ENCODE assay signal across 1 fruit fly cellular context in the genomic region with DNA sequence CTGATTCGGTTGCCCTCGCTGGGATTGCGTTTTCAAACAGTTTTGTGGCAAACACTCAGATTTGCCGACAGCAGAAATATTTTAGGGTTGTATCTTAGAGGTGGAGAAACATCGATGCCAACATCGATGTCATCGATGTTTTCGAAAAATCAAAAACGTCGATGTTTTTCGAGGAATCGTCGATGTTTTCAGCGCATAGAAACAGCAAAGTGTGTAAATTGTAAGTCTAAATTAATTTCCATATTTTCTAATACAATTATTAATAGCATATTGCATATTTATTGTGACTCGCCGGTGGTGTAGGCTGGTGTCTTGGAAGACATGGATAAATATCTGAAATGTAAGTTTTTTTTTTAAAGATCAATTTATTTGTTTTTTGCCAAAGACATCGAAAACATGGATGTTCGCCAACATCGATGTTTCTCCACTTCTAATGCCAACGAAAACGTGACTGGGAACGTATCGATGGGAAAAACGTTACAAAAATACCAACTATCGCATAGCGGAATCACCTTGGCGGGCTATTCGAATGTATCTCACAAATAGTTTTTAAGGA.
TF ChIP-seq lines count a peak whose summit lies in the region.

TSS of gene TM9SF3 (minus strand) at position 120 of the 556 bp plus-strand sequence.

TF ChIP-seq in whole organism, embryonic, 481 proteins besides CTCF, POLR2A, EP300 and RAD21 (continued from another document):
- TF ChIP-seq zen2 (GFP tag; IDR thresholded peaks at IDR 0.05; lab: Robert Waterston, UW; ENCODE audit: partially characterized antibody) (peak; percentile 81), Atf6 (GFP tag; IDR thresholded peaks at IDR 0.05; lab: Robert Waterston, UW) (0 out of 2 replicates have a peak, but pooled peaks have one; percentile 14), CG31441 (GFP tag; IDR thresholded peaks at IDR 0.05; lab: Robert Waterston, UW) (peak; percentile 87), MBD-R2 (GFP tag; IDR thresholded peaks at IDR 0.05; lab: Robert Waterston, UW) (peak; percentile 69), stwl (tag; optimal IDR thresholded peaks at IDR 0.05; lab: Kevin White, UChicago) (peak; percentile 39), CG7745 (tag; optimal IDR thresholded peaks at IDR 0.05; lab: Kevin White, UChicago) (no peak), NFAT (GFP tag; IDR thresholded peaks at IDR 0.05; lab: Robert Waterston, UW) (0 out of 2 replicates have a peak, but pooled peaks have one; percentile 31), CG13775 (GFP tag; optimal IDR thresholded peaks at IDR 0.05; lab: Kevin White, UChicago) (peak; percentile 38), CG14710 (tag; optimal IDR thresholded peaks at IDR 0.05; lab: Kevin White, UChicago) (peak; percentile 68), ERR (GFP tag; optimal IDR thresholded peaks at IDR 0.05; lab: Kevin White, UChicago) (no peak), bsh (GFP tag; optimal IDR thresholded peaks at IDR 0.05; lab: Kevin White, UChicago) (peak in 1 of 2 experiments; percentile 8), CG17186 (GFP tag; optimal IDR thresholded peaks at IDR 0.05; lab: Kevin White, UChicago) (peak; percentile 57), gro (GFP tag; optimal IDR thresholded peaks at IDR 0.05; lab: Kevin White, UChicago) (no peak), Rx (GFP tag; IDR thresholded peaks at IDR 0.05; lab: Robert Waterston, UW) (no peak), zfh2 (GFP tag; optimal IDR thresholded peaks at IDR 0.05; lab: Kevin White, UChicago) (peak; percentile 22), unc-4 (GFP tag; IDR thresholded peaks at IDR 0.05; lab: Robert Waterston, UW; ENCODE audit: partially characterized antibody) (peak; percentile 88), Jarid2 (GFP tag; optimal IDR thresholded peaks at IDR 0.05; lab: Kevin White, UChicago) (peak; percentile 4), CG2116 (GFP tag; optimal IDR thresholded peaks at IDR 0.05; lab: Kevin White, UChicago) (peak; percentile 94), eve (GFP tag; optimal IDR thresholded peaks at IDR 0.05; lab: Kevin White, UChicago) (no peak), run (tag; optimal IDR thresholded peaks at IDR 0.05; lab: Kevin White, UChicago) (no peak), Poxn (GFP tag; IDR thresholded peaks at IDR 0.05; lab: Robert Waterston, UW) (no peak), CG8089 (GFP tag; optimal IDR thresholded peaks at IDR 0.05; lab: Kevin White, UChicago) (peak; percentile 4), hth (optimal IDR thresholded peaks at IDR 0.05; lab: Kevin White, UChicago) (no peak), dm (GFP tag; optimal IDR thresholded peaks at IDR 0.05; lab: Kevin White, UChicago) (peak; percentile 2), pho (GFP tag; optimal IDR thresholded peaks at IDR 0.05; lab: Kevin White, UChicago) (peak; percentile 57), amos (GFP tag; IDR thresholded peaks at IDR 0.05; lab: Robert Waterston, UW; ENCODE audit: partially characterized antibody) (peak; percentile 82), CG12071 (GFP tag; optimal IDR thresholded peaks at IDR 0.05; lab: Kevin White, UChicago) (no peak), CG7963 (GFP tag; IDR thresholded peaks at IDR 0.05; lab: Robert Waterston, UW; ENCODE audit: partially characterized antibody) (peak; percentile 88), CG10267 (tag; optimal IDR thresholded peaks at IDR 0.05; lab: Kevin White, UChicago) (peak; percentile 24), knrl (GFP tag; IDR thresholded peaks at IDR 0.05; lab: Robert Waterston, UW; ENCODE audit: partially characterized antibody) (peak; percentile 89), CG7928 (GFP tag; optimal IDR thresholded peaks at IDR 0.05; lab: Kevin White, UChicago) (peak; percentile 9), lola (GFP tag; optimal IDR thresholded peaks at IDR 0.05; lab: Kevin White, UChicago) (peak in 1 of 3 experiments; percentile 26), ssp (GFP tag; IDR thresholded peaks at IDR 0.05; lab: Robert Waterston, UW) (0 out of 2 replicates have a peak, but pooled peaks have one; percentile 22), CG18262 (tag; optimal IDR thresholded peaks at IDR 0.05; lab: Kevin White, UChicago) (peak; percentile 24), Fer1 (GFP tag; optimal IDR thresholded peaks at IDR 0.05; lab: Kevin White, UChicago) (no peak), CG11504 (tag; optimal IDR thresholded peaks at IDR 0.05; lab: Kevin White, UChicago) (no peak), nerfin-1 (tag; optimal IDR thresholded peaks at IDR 0.05; lab: Kevin White, UChicago) (no peak), CG9437 (GFP tag; optimal IDR thresholded peaks at IDR 0.05; lab: Kevin White, UChicago) (peak; percentile 11), nerfin-2 (GFP tag; IDR thresholded peaks at IDR 0.05; lab: Robert Waterston, UW; ENCODE audit: partially characterized antibody) (peak; percentile 83), NC2β (GFP tag; optimal IDR thresholded peaks at IDR 0.05; lab: Kevin White, UChicago) (no peak), HLH54F (GFP tag; optimal IDR thresholded peaks at IDR 0.05; lab: Kevin White, UChicago) (peak; percentile 7), bab2 (GFP tag; optimal IDR thresholded peaks at IDR 0.05; lab: Kevin White, UChicago) (no peak), unpg (GFP tag; optimal IDR thresholded peaks at IDR 0.05; lab: Kevin White, UChicago) (no peak)
